Fruit fly (Drosophila melanogaster): Measurements from ENCODE around the gene Ald2.

Ald2 gene

dm6 chr3R:26413788-26414187 lies at the start of gene Ald2:
TSS of gene Ald2 (plus strand) at chr3R:26414088.
- TF ChIP-seq svp (GFP tag) (peak; percentile 13), CG4318 (GFP tag; optimal IDR thresholded peaks at IDR 0.05) (no peak)

dm6 chr3R:26403556-26403955 lies 10.3 kb upstream of the Ald2 start, which contains the start of gene ppk15:
TSS of gene ppk15 (minus strand) at chr3R:26403656.
- TF ChIP-seq fkh (GFP tag; optimal IDR thresholded peaks at IDR 0.05), result no peak
- no peak for TF ChIP-seq Hr38 (GFP tag; optimal IDR thresholded peaks at IDR 0.05)
- no peak for TF ChIP-seq CG11902 (GFP tag; optimal IDR thresholded peaks at IDR 0.05)
- TF ChIP-seq acj6 (GFP tag; optimal IDR thresholded peaks at IDR 0.05), result no peak
- no peak for TF ChIP-seq salr (GFP tag; optimal IDR thresholded peaks at IDR 0.05)
- no peak for TF ChIP-seq CG8319 (GFP tag; optimal IDR thresholded peaks at IDR 0.05)
- TF ChIP-seq pdm3 (GFP tag; optimal IDR thresholded peaks at IDR 0.05), result no peak
- TF ChIP-seq cyc (GFP tag; optimal IDR thresholded peaks at IDR 0.05), result no peak
- no peak for TF ChIP-seq CG7368 (GFP tag; optimal IDR thresholded peaks at IDR 0.05)
- TF ChIP-seq CG31627 (GFP tag; optimal IDR thresholded peaks at IDR 0.05), result no peak
- no peak for TF ChIP-seq dsx (GFP tag; optimal IDR thresholded peaks at IDR 0.05; ENCODE audit: poor library complexity, severe bottlenecking)
- no peak for TF ChIP-seq fd59A (GFP tag; optimal IDR thresholded peaks at IDR 0.05)
- no peak for TF ChIP-seq net (GFP tag; optimal IDR thresholded peaks at IDR 0.05)
- TF ChIP-seq svp (GFP tag), result no peak
- TF ChIP-seq CG34406 (GFP tag; optimal IDR thresholded peaks at IDR 0.05), result no peak
- no peak for TF ChIP-seq CG11762 (GFP tag; optimal IDR thresholded peaks at IDR 0.05; ENCODE audit: insufficient read depth)
- TF ChIP-seq CG15336 (GFP tag; IDR thresholded peaks at IDR 0.05), result no peak

dm6 chr3R:26409780-26410179 lies 4.1 kb upstream of the Ald2 start:
- TF ChIP-seq dsx (GFP tag; optimal IDR thresholded peaks at IDR 0.05; ENCODE audit: poor library complexity, severe bottlenecking), result no peak
- peak; percentile 67 for TF ChIP-seq CG11294 (GFP tag; IDR thresholded peaks at IDR 0.05)
- peak; percentile 84 for TF ChIP-seq eg (GFP tag; IDR thresholded peaks at IDR 0.05)
- peak; percentile 10 for TF ChIP-seq CG32006 (GFP tag; optimal IDR thresholded peaks at IDR 0.05)
- no peak for TF ChIP-seq CG11902 (GFP tag; optimal IDR thresholded peaks at IDR 0.05)
- peak; percentile 63 for TF ChIP-seq Eip78C (GFP tag)
- TF ChIP-seq CG6808 (GFP tag; optimal IDR thresholded peaks at IDR 0.05), result no peak
- no peak for TF ChIP-seq CG11762 (GFP tag; optimal IDR thresholded peaks at IDR 0.05; ENCODE audit: insufficient read depth)
- TF ChIP-seq Lpt (GFP tag; optimal IDR thresholded peaks at IDR 0.05), result no peak
- peak; percentile 49; the same call in 1 of the 3 replicates for TF ChIP-seq CG6163 (GFP tag; IDR thresholded peaks at IDR 0.05)
- no peak for TF ChIP-seq Ets21C (GFP tag; optimal IDR thresholded peaks at IDR 0.05)
- TF ChIP-seq acj6 (GFP tag; optimal IDR thresholded peaks at IDR 0.05), result no peak
- no peak for TF ChIP-seq dac (GFP tag; optimal IDR thresholded peaks at IDR 0.05)
- no peak for TF ChIP-seq Eip93F (GFP tag; optimal IDR thresholded peaks at IDR 0.05)
- no peak for TF ChIP-seq topi (GFP tag; optimal IDR thresholded peaks at IDR 0.05)
- no peak for TF ChIP-seq vri (GFP tag; optimal IDR thresholded peaks at IDR 0.05)
- peak; percentile 24 for TF ChIP-seq CG6276 (GFP tag; optimal IDR thresholded peaks at IDR 0.05)
- no peak for TF ChIP-seq CG8119 (GFP tag; IDR thresholded peaks at IDR 0.05)
- peak; percentile 50 for TF ChIP-seq Gug (GFP tag; IDR thresholded peaks at IDR 0.05)
- TF ChIP-seq Hr4 (GFP tag; optimal IDR thresholded peaks at IDR 0.05), result no peak

- TF ChIP-seq svp (GFP tag) (peak; percentile 44), Hr4 (GFP tag; optimal IDR thresholded peaks at IDR 0.05) (no peak)
Measured at dm6 chr3R:26425005-26425404, 11.1 kb downstream of the Ald2 start, which contains the start of gene CG6503. TSS of gene CG6503 (minus strand) at chr3R:26425105.

dm6 chr3R:26425681-26426080 lies 11.8 kb downstream of the Ald2 start, which contains the start of gene CG34291:
TSS of gene CG34291 (minus strand) at chr3R:26425781.
- TF ChIP-seq Ets96B (tag; optimal IDR thresholded peaks at IDR 0.05), result no peak
- peak; percentile 77 for TF ChIP-seq svp (GFP tag)
- TF ChIP-seq eg (GFP tag; IDR thresholded peaks at IDR 0.05), result no peak
